Fruit fly (Drosophila melanogaster): ENCODE data around the gene CG46320.

DNA sequence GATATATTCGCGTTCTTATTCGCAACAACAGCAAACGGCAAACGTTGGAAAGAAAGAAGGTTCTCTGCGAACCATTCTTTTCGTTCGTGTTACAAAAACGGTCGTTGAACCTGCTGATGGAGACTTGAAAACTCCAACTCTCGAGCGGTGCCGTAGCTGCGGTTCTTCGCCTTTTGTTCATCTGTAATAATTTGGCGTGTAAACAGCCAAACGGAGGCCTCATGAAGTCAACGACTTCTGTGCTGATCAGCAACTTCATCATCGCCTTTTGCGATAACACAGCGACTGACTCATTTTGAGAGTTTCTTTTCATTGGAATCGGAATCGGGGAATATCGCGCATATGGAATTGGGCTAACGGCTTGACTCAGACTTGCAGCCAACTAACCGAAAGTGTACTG is 46.5 kb upstream of the CG46320 start:
- TF ChIP-seq Myc (optimal IDR thresholded peaks at IDR 0.05) (no peak), psq (optimal IDR thresholded peaks at IDR 0.05) (no peak), h (optimal IDR thresholded peaks at IDR 0.05) (no peak), insv (optimal IDR thresholded peaks at IDR 0.05) (no peak), Sin3A (optimal IDR thresholded peaks at IDR 0.05) (no peak)
